Worm (Caenorhabditis elegans) whole organism, young adult: ENCODE data around the gene gst-5.
A peak's percentile ranks its signal among the peaks of the same experiment; 100 is the strongest.

ENCODE experiments used
- F10E7.11 ChIP-seq: sonication (generic microtip); optimal IDR thresholded peaks from 2 replicates; lab custom pipeline; 2017; ENCODE audit warnings: mild to moderate bottlenecking, missing genetic modification characterization, moderate library complexity, missing compliant biosample characterization
- F23B12.7 ChIP-seq: sonication (generic microtip); optimal IDR thresholded peaks from 2 replicates; lab custom pipeline; 2017; ENCODE audit warnings: missing genetic modification characterization, mild to moderate bottlenecking, missing compliant biosample characterization, antibody characterized with exemption, moderate library complexity; ENCODE audit not compliant: insufficient read depth
- F52B5.7 ChIP-seq: sonication (generic microtip); optimal IDR thresholded peaks from 2 replicates; lab custom pipeline; 2016; ENCODE audit warnings: mild to moderate bottlenecking, missing genetic modification characterization, missing compliant biosample characterization
- F57A8.1 ChIP-seq: fragments of 200-800 bp; sonication (Bioruptor generic); optimal IDR thresholded peaks from 2 replicates; lab custom pipeline; 2018; ENCODE audit warnings: mild to moderate bottlenecking, missing genetic modification characterization, moderate library complexity, missing compliant biosample characterization
- T07F8.4 ChIP-seq: sonication (generic microtip); optimal IDR thresholded peaks from 2 replicates; lab custom pipeline; 2016; ENCODE audit warnings: mild to moderate bottlenecking, missing genetic modification characterization, moderate library complexity, missing compliant biosample characterization
- Y79H2A.3 ChIP-seq: fragments of 200-800 bp; sonication (Bioruptor generic); conservative IDR thresholded peaks from 2 replicates; pipeline ENCODE4 v1.3.6; 2022; ENCODE audit warnings: missing genetic modification reagents, missing genetic modification characterization, missing compliant biosample characterization
- akir-1 ChIP-seq: fragments of 200-800 bp; sonication (Bioruptor generic); optimal IDR thresholded peaks from 2 replicates; lab custom pipeline; 2018; ENCODE audit warnings: mild to moderate bottlenecking, missing genetic modification characterization, moderate library complexity, missing compliant biosample characterization
- ama-1 ChIP-seq, 3 experiments: fragments of 150-350 bp in 1 of 3; sonication (generic microtip) in 2 of 3; optimal IDR thresholded peaks; 2 replicates each; lab custom pipeline; 2014 to 2018; ENCODE audit warnings: missing biosample characterization in 2 of 3, missing genetic modification characterization in 2 of 3, missing genetic modification reagents in 2 of 3
- attf-3 ChIP-seq: fragments of 200-800 bp; sonication (Bioruptor generic); conservative IDR thresholded peaks from 2 replicates; pipeline ENCODE4 v1.3.6; 2022; ENCODE audit warnings: missing genetic modification reagents, missing genetic modification characterization, missing compliant biosample characterization
- attf-5 ChIP-seq: fragments of 200-800 bp; sonication (Bioruptor generic); optimal IDR thresholded peaks from 2 replicates; lab custom pipeline; 2018; ENCODE audit warnings: mild to moderate bottlenecking, missing genetic modification characterization, missing compliant biosample characterization
- cebp-1 ChIP-seq, 2 experiments: fragments of 200-800 bp in 1 of 2; sonication (Bioruptor generic) in 1 of 2; sonication (generic microtip) in 1 of 2; IDR thresholded peaks in 1 of 2; optimal IDR thresholded peaks in 1 of 2; 2 replicates each; pipeline versions ENCODE4 v1.3.6 to Lab custom; 2017 to 2022; ENCODE audit warnings: missing compliant biosample characterization in 2 of 2, missing genetic modification characterization in 2 of 2, mild to moderate bottlenecking in 1 of 2, missing genetic modification reagents in 1 of 2, moderate library complexity in 1 of 2
- ceh-58 ChIP-seq: fragments of 200-800 bp; sonication (Bioruptor generic); IDR thresholded peaks from 2 replicates; pipeline ENCODE4 v1.3.6; 2022; ENCODE audit warnings: missing genetic modification characterization, missing compliant biosample characterization
- ceh-79 ChIP-seq: sonication (generic microtip); optimal IDR thresholded peaks from 2 replicates; lab custom pipeline; 2017; ENCODE audit warnings: mild to moderate bottlenecking, missing genetic modification characterization, missing compliant biosample characterization
- efl-1 ChIP-seq: fragments of 150-350 bp; optimal IDR thresholded peaks from 2 replicates; lab custom pipeline; 2014; ENCODE audit warnings: missing biosample characterization, missing genetic modification reagents, missing genetic modification characterization
- ekl-4 ChIP-seq: fragments of 200-800 bp; sonication (Bioruptor generic); IDR thresholded peaks from 2 replicates; pipeline ENCODE4 v1.3.6; 2022; ENCODE audit warnings: missing genetic modification reagents, missing genetic modification characterization, missing compliant biosample characterization
- ets-4 ChIP-seq: fragments of 200-800 bp; sonication (Bioruptor generic); optimal IDR thresholded peaks from 2 replicates; lab custom pipeline; 2018; ENCODE audit warnings: mild to moderate bottlenecking, missing genetic modification characterization, missing compliant biosample characterization
- fkh-3 ChIP-seq: sonication (generic microtip); optimal IDR thresholded peaks from 2 replicates; lab custom pipeline; 2016; ENCODE audit warnings: mild to moderate bottlenecking, missing genetic modification characterization, missing compliant biosample characterization
- hlh-12 ChIP-seq: sonication (generic microtip); optimal IDR thresholded peaks from 2 replicates; lab custom pipeline; 2016; ENCODE audit warnings: missing genetic modification characterization, missing compliant biosample characterization
- hmg-20 ChIP-seq: fragments of 200-800 bp; sonication (Bioruptor generic); IDR thresholded peaks from 2 replicates; pipeline ENCODE4 v1.3.6; 2022; ENCODE audit warnings: missing genetic modification reagents, missing genetic modification characterization, missing compliant biosample characterization
- let-607 ChIP-seq, 2 experiments: fragments of 200-800 bp in 1 of 2; sonication (Bioruptor generic) in 1 of 2; sonication (generic microtip) in 1 of 2; optimal IDR thresholded peaks; 2 replicates each; lab custom pipeline; 2016 to 2018; ENCODE audit warnings: mild to moderate bottlenecking in 2 of 2, missing compliant biosample characterization in 2 of 2, missing genetic modification characterization in 2 of 2, moderate library complexity in 2 of 2, missing genotype in 1 of 2
- lin-54 ChIP-seq: fragments of 200-800 bp; sonication (Bioruptor generic); optimal IDR thresholded peaks from 2 replicates; lab custom pipeline; 2018; ENCODE audit warnings: mild to moderate bottlenecking, missing genetic modification characterization, missing compliant biosample characterization
- lir-1 ChIP-seq: fragments of 200-800 bp; sonication (Bioruptor generic); conservative IDR thresholded peaks from 2 replicates; pipeline ENCODE4 v1.3.6; 2022; ENCODE audit warnings: missing genetic modification reagents, missing genetic modification characterization, missing compliant biosample characterization
- lsl-1 ChIP-seq: fragments of 200-800 bp; sonication (Bioruptor generic); optimal IDR thresholded peaks from 2 replicates; lab custom pipeline; 2018; ENCODE audit warnings: mild to moderate bottlenecking, missing genetic modification characterization, moderate library complexity, missing compliant biosample characterization
- madf-10 ChIP-seq: sonication (generic microtip); optimal IDR thresholded peaks from 2 replicates; lab custom pipeline; 2016; ENCODE audit warnings: mild to moderate bottlenecking, missing genetic modification characterization, missing compliant biosample characterization
- madf-3 ChIP-seq: fragments of 200-800 bp; sonication (Bioruptor generic); IDR thresholded peaks from 2 replicates; pipeline ENCODE4 v1.3.6; 2022; ENCODE audit warnings: missing genetic modification reagents, missing genetic modification characterization, missing compliant biosample characterization
- madf-6 ChIP-seq: fragments of 200-800 bp; sonication (Bioruptor generic); IDR thresholded peaks from 2 replicates; pipeline ENCODE4 v1.3.6; 2022; ENCODE audit warnings: missing genetic modification reagents, missing genetic modification characterization, missing compliant biosample characterization
- madf-8 ChIP-seq: fragments of 200-800 bp; sonication (Bioruptor generic); conservative IDR thresholded peaks from 2 replicates; pipeline ENCODE4 v1.3.6; 2022; ENCODE audit warnings: missing genetic modification reagents, missing genetic modification characterization, missing compliant biosample characterization
- mcd-1 ChIP-seq: fragments of 200-800 bp; sonication (Bioruptor generic); IDR thresholded peaks from 2 replicates; pipeline ENCODE4 v1.3.6; 2022; ENCODE audit warnings: missing genetic modification reagents, missing genetic modification characterization, missing compliant biosample characterization
- mel-28 ChIP-seq: sonication (generic microtip); optimal IDR thresholded peaks from 2 replicates; lab custom pipeline; 2016; ENCODE audit warnings: borderline replicate concordance, mild to moderate bottlenecking, missing genetic modification characterization, missing compliant biosample characterization
- nfya-1 ChIP-seq: sonication (generic microtip); optimal IDR thresholded peaks from 2 replicates; lab custom pipeline; 2017; ENCODE audit warnings: antibody characterized with exemption, missing compliant biosample characterization, missing genetic modification characterization, borderline replicate concordance; ENCODE audit not compliant: insufficient read depth
- nfyb-1 ChIP-seq: fragments of 200-800 bp; sonication (Bioruptor generic); IDR thresholded peaks from 2 replicates; pipeline ENCODE4 v1.3.6; 2022; ENCODE audit warnings: missing genetic modification reagents, missing genetic modification characterization, missing compliant biosample characterization
- nhr-120 ChIP-seq: fragments of 200-800 bp; sonication (Bioruptor generic); IDR thresholded peaks from 2 replicates; pipeline ENCODE4 v1.3.6; 2022; ENCODE audit warnings: missing genetic modification characterization, missing compliant biosample characterization
- nhr-179 ChIP-seq: sonication (generic microtip); optimal IDR thresholded peaks from 2 replicates; lab custom pipeline; 2016; ENCODE audit warnings: mild to moderate bottlenecking, missing genetic modification characterization, missing compliant biosample characterization
- nhr-27 ChIP-seq: fragments of 200-800 bp; sonication (Bioruptor generic); optimal IDR thresholded peaks from 2 replicates; lab custom pipeline; 2018; ENCODE audit warnings: mild to moderate bottlenecking, missing genetic modification characterization, moderate library complexity, missing compliant biosample characterization
- pbrm-1 ChIP-seq: fragments of 200-800 bp; sonication (Bioruptor generic); IDR thresholded peaks from 2 replicates; pipeline ENCODE4 v1.3.6; 2022; ENCODE audit warnings: missing genetic modification reagents, missing genetic modification characterization, missing compliant biosample characterization
- rpc-1 ChIP-seq, 2 experiments: fragments of 150-350 bp in 1 of 2; sonication (generic microtip) in 1 of 2; optimal IDR thresholded peaks; 2 replicates each; lab custom pipeline; 2014 to 2018; ENCODE audit warnings: missing biosample characterization in 1 of 2, missing genetic modification characterization in 1 of 2, missing genetic modification reagents in 1 of 2, missing genotype in 1 of 2
- snpc-1.1 ChIP-seq: sonication (generic microtip); optimal IDR thresholded peaks from 2 replicates; lab custom pipeline; 2017; ENCODE audit warnings: missing genetic modification characterization, mild to moderate bottlenecking, missing compliant biosample characterization, antibody characterized with exemption, moderate library complexity, missing genotype, missing genetic modification reagents; ENCODE audit not compliant: insufficient read depth
- snpc-1.3 ChIP-seq: sonication (generic microtip); optimal IDR thresholded peaks from 2 replicates; lab custom pipeline; 2017; ENCODE audit warnings: missing genetic modification characterization, mild to moderate bottlenecking, missing compliant biosample characterization, antibody characterized with exemption, moderate library complexity, missing genotype, missing genetic modification reagents; ENCODE audit not compliant: insufficient read depth
- snpc-4 ChIP-seq, 5 experiments: fragments of 150-350 bp in 1 of 5; sonication (generic microtip) in 4 of 5; optimal IDR thresholded peaks; 2 replicates each; lab custom pipeline; 2014 to 2018; ENCODE audit warnings: missing genetic modification characterization in 5 of 5, missing biosample characterization in 3 of 5, antibody characterized with exemption in 2 of 5, mild to moderate bottlenecking in 2 of 5, missing compliant biosample characterization in 2 of 5, missing genotype in 2 of 5, moderate library complexity in 2 of 5, missing genetic modification reagents in 1 of 5
- somi-1 ChIP-seq: fragments of 200-800 bp; sonication (Bioruptor generic); optimal IDR thresholded peaks from 2 replicates; lab custom pipeline; 2018; ENCODE audit warnings: mild to moderate bottlenecking, missing genetic modification characterization, missing compliant biosample characterization
- sptf-2 ChIP-seq: fragments of 200-800 bp; sonication (Bioruptor generic); optimal IDR thresholded peaks from 2 replicates; lab custom pipeline; 2018; ENCODE audit warnings: mild to moderate bottlenecking, missing genetic modification characterization, missing compliant biosample characterization
- tbp1 ChIP-seq: fragments of 200-800 bp; sonication (Bioruptor generic); optimal IDR thresholded peaks from 2 replicates; lab custom pipeline; 2018; ENCODE audit warnings: mild to moderate bottlenecking, missing genetic modification characterization, missing compliant biosample characterization
- xnd-1 ChIP-seq: sonication (generic microtip); optimal IDR thresholded peaks from 2 replicates; lab custom pipeline; 2016; ENCODE audit warnings: missing genotype, missing genetic modification reagents, missing genetic modification characterization, missing compliant biosample characterization
- ztf-18 ChIP-seq: sonication (generic microtip); optimal IDR thresholded peaks from 2 replicates; lab custom pipeline; 2016; ENCODE audit warnings: missing genotype, mild to moderate bottlenecking, missing genetic modification characterization, missing compliant biosample characterization
- ztf-28 ChIP-seq: fragments of 200-800 bp; sonication (Bioruptor generic); IDR thresholded peaks from 2 replicates; pipeline ENCODE4 v1.3.6; 2022; ENCODE audit warnings: missing genetic modification reagents, missing genetic modification characterization, missing compliant biosample characterization

Gene gst-5

DNA sequence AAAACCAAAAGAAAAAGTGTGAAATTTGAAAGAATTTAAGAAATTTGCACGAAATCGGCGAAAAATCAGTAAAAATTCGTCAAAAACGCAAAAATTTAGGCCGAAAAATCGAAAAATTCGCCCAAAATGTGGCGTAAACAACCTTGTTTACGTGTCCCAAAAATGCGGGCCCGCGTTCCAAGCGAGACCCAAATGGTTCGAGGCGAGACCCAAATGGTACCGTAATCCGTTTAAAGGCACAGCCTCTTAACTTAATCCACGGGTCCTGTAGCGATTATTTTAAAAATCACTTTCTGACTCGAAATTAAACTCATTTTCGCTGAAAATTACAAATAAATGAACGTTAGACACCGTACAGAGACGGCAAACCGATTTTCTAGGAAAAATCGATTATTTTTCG lies 14.8 kb upstream of the gst-5 start:
- TF ChIP-seq sptf-2 (GFP tag; lab: Kevin White, UChicago) = no peak
- TF ChIP-seq Y79H2A.3 (GFP tag; lab: Robert Waterston, UW) = peak; percentile 81
- no peak for TF ChIP-seq ceh-58 (GFP tag; lab: Robert Waterston, UW)
- peak; percentile 56 for TF ChIP-seq efl-1 (GFP tag; lab: Kevin White, UChicago)
- no peak for TF ChIP-seq ama-1 (optimal IDR thresholded peaks at IDR 0.05; lab: Kevin White, UChicago)
- no peak for TF ChIP-seq ama-1 (GFP tag; optimal IDR thresholded peaks at IDR 0.05; lab: Kevin White, UChicago)
- no peak for TF ChIP-seq mel-28 (tag; lab: Kevin White, UChicago)
- no peak for TF ChIP-seq ekl-4 (GFP tag; lab: Robert Waterston, UW)
- peak; percentile 82 for TF ChIP-seq madf-3
- TF ChIP-seq fkh-3 (tag; lab: Kevin White, UChicago) = no peak
- TF ChIP-seq nhr-27 (tag; lab: Kevin White, UChicago) = no peak
- TF ChIP-seq nhr-179 (tag; lab: Kevin White, UChicago) = no peak
- no peak for TF ChIP-seq ceh-79 (tag; lab: Kevin White, UChicago)
- peak; percentile 72 for TF ChIP-seq mcd-1
- no peak for TF ChIP-seq attf-5 (GFP tag; lab: Kevin White, UChicago)
- TF ChIP-seq T07F8.4 (tag; lab: Kevin White, UChicago) = no peak
- no peak for TF ChIP-seq snpc-4 (GFP tag; optimal IDR thresholded peaks at IDR 0.05; lab: Kevin White, UChicago)
- TF ChIP-seq snpc-4 (tag; optimal IDR thresholded peaks at IDR 0.05; lab: Kevin White, UChicago) = peak in 1 of 4 experiments; percentile 44
- peak; percentile 69 for TF ChIP-seq lin-54 (GFP tag; lab: Kevin White, UChicago)
- TF ChIP-seq lsl-1 (GFP tag; lab: Kevin White, UChicago) = peak; percentile 95
- TF ChIP-seq somi-1 = no peak
- no peak for TF ChIP-seq F10E7.11 (tag; lab: Kevin White, UChicago)
- peak; percentile 58; the same call in 1 of the 2 replicates for TF ChIP-seq nfyb-1 (GFP tag; lab: Robert Waterston, UW)
- TF ChIP-seq ztf-18 (tag; lab: Kevin White, UChicago) = no peak
- TF ChIP-seq ztf-28 (GFP tag; lab: Robert Waterston, UW) = peak; percentile 87
- TF ChIP-seq xnd-1 (tag; lab: Kevin White, UChicago) = peak; percentile 92
- no peak for TF ChIP-seq snpc-1.3
- no peak for TF ChIP-seq nfya-1 (tag; lab: Kevin White, UChicago)
- TF ChIP-seq madf-8 (GFP tag; lab: Robert Waterston, UW) = peak; percentile 89
- no peak for TF ChIP-seq madf-10 (tag; lab: Kevin White, UChicago)
- TF ChIP-seq F23B12.7 = no peak
- 0 out of 2 replicates have a peak, but pooled peaks have one; percentile 44 for TF ChIP-seq attf-3
- no peak for TF ChIP-seq cebp-1 (GFP tag; IDR thresholded peaks at IDR 0.05; lab: Robert Waterston, UW)
- no peak for TF ChIP-seq cebp-1 (tag; optimal IDR thresholded peaks at IDR 0.05; lab: Kevin White, UChicago)
- TF ChIP-seq madf-6 (GFP tag; lab: Robert Waterston, UW) = peak; percentile 97
- no peak for TF ChIP-seq rpc-1 (optimal IDR thresholded peaks at IDR 0.05; lab: Kevin White, UChicago)
- TF ChIP-seq rpc-1 (tag; optimal IDR thresholded peaks at IDR 0.05; lab: Kevin White, UChicago) = no peak
- no peak for TF ChIP-seq akir-1 (GFP tag; lab: Kevin White, UChicago)
- no peak for TF ChIP-seq snpc-1.1 (tag; lab: Kevin White, UChicago)
- no peak for TF ChIP-seq F57A8.1 (GFP tag; lab: Kevin White, UChicago)
- no peak for TF ChIP-seq hmg-20
- TF ChIP-seq hlh-12 (tag; lab: Kevin White, UChicago) = no peak
- TF ChIP-seq lir-1 (GFP tag; lab: Robert Waterston, UW) = no peak
- TF ChIP-seq tbp1 (GFP tag; lab: Kevin White, UChicago) = peak; percentile 41
- no peak for TF ChIP-seq F52B5.7 (tag; lab: Kevin White, UChicago)
- TF ChIP-seq let-607 (tag; optimal IDR thresholded peaks at IDR 0.05; lab: Kevin White, UChicago) = no peak
- peak; percentile 75 for TF ChIP-seq pbrm-1 (GFP tag; lab: Robert Waterston, UW)
- no peak for TF ChIP-seq ets-4 (GFP tag; lab: Kevin White, UChicago)
- TF ChIP-seq nhr-120 (GFP tag; lab: Robert Waterston, UW) = no peak
